Fruit fly (Drosophila melanogaster): ENCODE measurements around the gene CG1750.
A peak's percentile ranks its signal among the peaks of the same experiment; 100 is the strongest.

CG1750 gene

dm6 chr3R:31254808-31255207 lies at the start of gene CG1750, which contains the start of gene spn-F (continued):
- no peak for TF ChIP-seq al (GFP tag; IDR thresholded peaks at IDR 0.05)
- no peak for TF ChIP-seq CG4328 (GFP tag; optimal IDR thresholded peaks at IDR 0.05)
- no peak for TF ChIP-seq CG7271 (tag; optimal IDR thresholded peaks at IDR 0.05)
- TF ChIP-seq rib (GFP tag; IDR thresholded peaks at IDR 0.05) = no peak
- TF ChIP-seq CG12299 (tag; optimal IDR thresholded peaks at IDR 0.05) = no peak
- TF ChIP-seq CG15073 (GFP tag; optimal IDR thresholded peaks at IDR 0.05) = no peak
- no peak for TF ChIP-seq mam (GFP tag; optimal IDR thresholded peaks at IDR 0.05)
- TF ChIP-seq amos (GFP tag; IDR thresholded peaks at IDR 0.05; ENCODE audit: partially characterized antibody) = peak; percentile 56
- no peak for TF ChIP-seq zen (tag; optimal IDR thresholded peaks at IDR 0.05)
- no peak for TF ChIP-seq CG6765 (GFP tag; optimal IDR thresholded peaks at IDR 0.05)
- TF ChIP-seq CG14860 (GFP tag; IDR thresholded peaks at IDR 0.05; ENCODE audit: partially characterized antibody) = peak; percentile 49; the same call in 2 of the 3 replicates
- TF ChIP-seq Sin3A (optimal IDR thresholded peaks at IDR 0.05) = no peak
- no peak for TF ChIP-seq CG12744 (GFP tag; optimal IDR thresholded peaks at IDR 0.05)
- TF ChIP-seq Six4 (GFP tag; optimal IDR thresholded peaks at IDR 0.05) = no peak
- no peak for TF ChIP-seq vnd (GFP tag; IDR thresholded peaks at IDR 0.05; ENCODE audit: partially characterized antibody)
- no peak for TF ChIP-seq Sox102F (GFP tag; optimal IDR thresholded peaks at IDR 0.05)
- TF ChIP-seq Deaf1 (tag; optimal IDR thresholded peaks at IDR 0.05) = no peak
- TF ChIP-seq trem (tag; optimal IDR thresholded peaks at IDR 0.05) = peak; percentile 62

- TF ChIP-seq CG10209 (GFP tag; optimal IDR thresholded peaks at IDR 0.05) (no peak), aop (GFP tag; IDR thresholded peaks at IDR 0.05) (no peak), CG13894 (tag; optimal IDR thresholded peaks at IDR 0.05) (no peak), CG17568 (GFP tag; optimal IDR thresholded peaks at IDR 0.05) (no peak), esg (GFP tag; conservative IDR thresholded peaks at IDR 0.05) (no peak), crp (GFP tag; optimal IDR thresholded peaks at IDR 0.05) (peak in 1 of 2 experiments; percentile 15), nerfin-2 (GFP tag; IDR thresholded peaks at IDR 0.05; ENCODE audit: partially characterized antibody) (no peak), D19A (tag; optimal IDR thresholded peaks at IDR 0.05) (no peak), CG34224 (GFP tag; IDR thresholded peaks at IDR 0.05; ENCODE audit: partially characterized antibody) (no peak), pros (GFP tag; optimal IDR thresholded peaks at IDR 0.05) (no peak), CG4707 (GFP tag; optimal IDR thresholded peaks at IDR 0.05) (no peak), Six4 (GFP tag; optimal IDR thresholded peaks at IDR 0.05) (no peak), onecut (GFP tag; IDR thresholded peaks at IDR 0.05) (0 out of 2 replicates have a peak, but pooled peaks have one; percentile 14), seq (GFP tag; IDR thresholded peaks at IDR 0.05) (no peak), Nf-YC (tag; optimal IDR thresholded peaks at IDR 0.05) (no peak), CG18476 (GFP tag; optimal IDR thresholded peaks at IDR 0.05) (peak; percentile 56), chm (GFP tag; IDR thresholded peaks at IDR 0.05) (no peak), CG30403 (GFP tag; optimal IDR thresholded peaks at IDR 0.05) (no peak), nerfin-1 (tag; optimal IDR thresholded peaks at IDR 0.05) (no peak), Xbp1 (GFP tag; optimal IDR thresholded peaks at IDR 0.05) (no peak), stc (GFP tag; IDR thresholded peaks at IDR 0.05) (no peak), Dip3 (GFP tag; optimal IDR thresholded peaks at IDR 0.05) (no peak), zfh2 (GFP tag; optimal IDR thresholded peaks at IDR 0.05) (no peak)
These were observed 46.8 kb upstream of the CG1750 start for dm6 chr3R:31301527-31301926.

All from whole organism, embryonic.